Fruit fly (Drosophila melanogaster): ENCODE measurements around the gene X11Lbeta.

Gene X11Lbeta

DNA sequence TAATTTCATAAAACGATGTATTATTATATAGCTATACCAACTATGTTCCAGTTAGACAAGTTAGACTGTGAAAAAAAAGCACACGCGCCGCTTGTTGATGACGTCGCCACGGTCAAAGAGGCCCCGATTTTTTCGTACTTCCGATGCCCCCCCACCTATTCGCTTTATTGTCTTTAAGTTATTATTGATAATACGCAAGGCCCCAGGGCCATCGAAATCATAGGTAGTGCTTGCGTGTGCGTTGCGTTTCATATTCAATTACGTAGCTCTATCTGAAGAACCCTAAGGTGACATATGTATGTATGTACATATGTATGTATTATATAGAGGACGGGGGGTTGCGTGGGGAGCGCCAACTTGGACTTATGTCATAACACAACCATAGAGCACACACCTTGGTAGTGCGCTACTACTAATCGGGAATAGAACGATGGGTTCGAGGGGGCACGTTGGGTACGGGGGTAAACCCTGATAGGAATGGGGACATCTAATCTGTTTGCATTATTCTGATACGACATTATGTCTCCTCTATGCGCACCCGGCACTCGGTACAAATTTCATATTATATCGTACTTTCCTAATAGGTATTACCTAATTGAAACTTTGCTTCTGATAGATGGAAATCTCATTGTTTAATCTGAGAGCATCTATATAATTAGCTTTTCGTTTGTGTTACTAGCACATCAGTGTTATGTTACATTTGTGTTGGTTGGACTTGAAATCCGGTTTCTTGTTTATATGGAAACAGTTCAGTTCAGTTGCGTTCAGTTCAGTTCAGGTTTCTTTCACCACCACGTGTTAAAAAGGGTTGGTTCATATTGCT is 112.3 kb downstream of the X11Lbeta start (continued):
- TF ChIP-seq D (optimal IDR thresholded peaks at IDR 0.05) (no peak), D (GFP tag; optimal IDR thresholded peaks at IDR 0.05) (no peak), CG15601 (tag; optimal IDR thresholded peaks at IDR 0.05) (no peak), odd (GFP tag; optimal IDR thresholded peaks at IDR 0.05) (no peak), CG34376 (GFP tag; optimal IDR thresholded peaks at IDR 0.05) (peak; percentile 70), CG8281 (tag; optimal IDR thresholded peaks at IDR 0.05) (no peak), CG14441 (GFP tag; IDR thresholded peaks at IDR 0.05) (no peak), Six4 (GFP tag; optimal IDR thresholded peaks at IDR 0.05) (no peak), Blimp-1 (GFP tag; optimal IDR thresholded peaks at IDR 0.05) (no peak), CG11723 (GFP tag; optimal IDR thresholded peaks at IDR 0.05) (no peak), MESR4 (GFP tag; optimal IDR thresholded peaks at IDR 0.05) (no peak), Rx (GFP tag; IDR thresholded peaks at IDR 0.05) (no peak), sug (tag; optimal IDR thresholded peaks at IDR 0.05) (peak; percentile 94), gt (GFP tag; IDR thresholded peaks at IDR 0.05) (no peak), kah (GFP tag; optimal IDR thresholded peaks at IDR 0.05) (no peak), CG10654 (GFP tag; optimal IDR thresholded peaks at IDR 0.05) (no peak), NFAT (GFP tag; IDR thresholded peaks at IDR 0.05) (no peak), CG7839 (tag; optimal IDR thresholded peaks at IDR 0.05) (no peak), unpg (GFP tag; optimal IDR thresholded peaks at IDR 0.05) (no peak), sisA (GFP tag; IDR thresholded peaks at IDR 0.05) (no peak), yki (optimal IDR thresholded peaks at IDR 0.05) (no peak), Mrtf (GFP tag; IDR thresholded peaks at IDR 0.05) (0 out of 3 replicates have a peak, but pooled peaks have one; percentile 13), CG7357 (GFP tag; IDR thresholded peaks at IDR 0.05) (no peak), ftz-f1 (GFP tag; optimal IDR thresholded peaks at IDR 0.05) (peak; percentile 82), CG11085 (GFP tag; IDR thresholded peaks at IDR 0.05) (no peak), bowl (GFP tag; IDR thresholded peaks at IDR 0.05) (no peak), HmgZ (tag; optimal IDR thresholded peaks at IDR 0.05) (peak; percentile 31), Hr3 (GFP tag; optimal IDR thresholded peaks at IDR 0.05) (no peak), slbo (GFP tag; IDR thresholded peaks at IDR 0.05) (peak; percentile 16; the same call in 1 of the 2 replicates), CG1602 (GFP tag; optimal IDR thresholded peaks at IDR 0.05) (no peak), Tbp (GFP tag; optimal IDR thresholded peaks at IDR 0.05) (no peak), CG6683 (GFP tag; optimal IDR thresholded peaks at IDR 0.05) (no peak), CG31388 (GFP tag; optimal IDR thresholded peaks at IDR 0.05) (no peak), CG11504 (tag; optimal IDR thresholded peaks at IDR 0.05) (no peak), exex (tag; optimal IDR thresholded peaks at IDR 0.05) (peak; percentile 90), CG4617 (GFP tag; optimal IDR thresholded peaks at IDR 0.05; ENCODE audit: borderline replicate concordance) (no peak), BtbVII (GFP tag; optimal IDR thresholded peaks at IDR 0.05) (peak; percentile 17), CG1024 (GFP tag; IDR thresholded peaks at IDR 0.05) (no peak), cas (GFP tag; IDR thresholded peaks at IDR 0.05) (no peak), Bgb (GFP tag; IDR thresholded peaks at IDR 0.05; ENCODE audit: partially characterized antibody) (peak; percentile 41; the same call in 1 of the 2 replicates), CG14710 (tag; optimal IDR thresholded peaks at IDR 0.05) (no peak), cg (GFP tag; optimal IDR thresholded peaks at IDR 0.05) (peak; percentile 41), Xrp1 (GFP tag; IDR thresholded peaks at IDR 0.05) (no peak), CG7271 (tag; optimal IDR thresholded peaks at IDR 0.05) (no peak), Med (GFP tag) (peak; percentile 57), Hmx (GFP tag; optimal IDR thresholded peaks at IDR 0.05) (no peak), HHEX (GFP tag; optimal IDR thresholded peaks at IDR 0.05) (peak; percentile 22), CG7372 (GFP tag; IDR thresholded peaks at IDR 0.05) (no peak), CG4404 (GFP tag; IDR thresholded peaks at IDR 0.05) (no peak), CG17802 (tag; optimal IDR thresholded peaks at IDR 0.05) (no peak)
